Worm (Caenorhabditis elegans): ENCODE results near the gene cdf-2.
A peak's percentile ranks its signal among the peaks of the same experiment; 100 is the strongest.

DNA sequence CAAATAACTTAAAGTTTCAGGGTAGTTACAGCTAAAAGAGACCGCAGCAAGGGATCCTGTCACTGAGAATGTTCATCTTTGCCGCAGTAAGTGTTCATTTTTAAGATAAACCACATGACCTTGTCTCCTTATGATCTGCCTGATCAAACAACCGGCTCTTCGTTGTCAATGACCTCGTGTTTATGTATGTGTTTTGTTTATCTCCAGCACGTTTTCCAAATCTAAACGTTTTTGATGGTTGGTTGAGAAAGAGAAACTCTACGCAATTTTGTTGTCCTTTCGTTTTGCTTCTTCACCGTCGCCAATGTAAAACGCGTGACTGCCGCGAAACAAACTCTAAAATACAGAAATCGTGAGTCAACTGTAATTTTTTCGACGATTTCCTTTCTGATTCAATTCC, 32.6 kb downstream of the cdf-2 start, which contains the start of gene tsct-1:
- no peak for TF ChIP-seq aly-2 (tag; optimal IDR thresholded peaks at IDR 0.05)
- peak; percentile 86 for TF ChIP-seq pha-4 (tag; optimal IDR thresholded peaks at IDR 0.05)
- no peak for TF ChIP-seq pqm-1 (tag; optimal IDR thresholded peaks at IDR 0.05)
- no peak for TF ChIP-seq zag-1 (tag; optimal IDR thresholded peaks at IDR 0.05)
- no peak for TF ChIP-seq nhr-77 (tag; optimal IDR thresholded peaks at IDR 0.05)
- TF ChIP-seq unc-39 (tag; optimal IDR thresholded peaks at IDR 0.05), result no peak
- no peak for TF ChIP-seq R02D3.7 (tag; optimal IDR thresholded peaks at IDR 0.05)
- TF ChIP-seq skn-1 (tag; optimal IDR thresholded peaks at IDR 0.05), result no peak
- no peak for TF ChIP-seq ama-1 (optimal IDR thresholded peaks at IDR 0.05)
- no peak for TF ChIP-seq snpc-4 (tag; optimal IDR thresholded peaks at IDR 0.05)
- no peak for TF ChIP-seq nhr-11 (tag; optimal IDR thresholded peaks at IDR 0.05)
- TF ChIP-seq fkh-2 (tag; optimal IDR thresholded peaks at IDR 0.05), result no peak
- TF ChIP-seq nhr-25 (tag; optimal IDR thresholded peaks at IDR 0.05), result no peak
